Fruit fly (Drosophila melanogaster) whole organism, embryonic: ENCODE measurements around the gene Tasp1.

Experiments
- Abd-B ChIP-seq: fragments of 200-800 bp; sonication (Bioruptor generic); optimal IDR thresholded peaks from 2 replicates; lab custom pipeline; 2018; ENCODE audit warnings: missing biosample characterization, mild to moderate bottlenecking, missing genetic modification characterization, moderate library complexity
- Atf3 ChIP-seq: fragments of 200-800 bp; sonication (Bioruptor generic); optimal IDR thresholded peaks from 3 replicates; lab custom pipeline; 2016; ENCODE audit warnings: missing biosample characterization, missing genetic modification characterization
- CG11247 ChIP-seq: fragments of 200-800 bp; sonication (Bioruptor generic); IDR thresholded peaks from 2 replicates; pipeline ENCODE4 v1.3.6; 2022; ENCODE audit warnings: missing biosample characterization, missing genetic modification characterization
- CG11560 ChIP-seq: fragments of 200-800 bp; sonication (Bioruptor generic); IDR thresholded peaks from 3 replicates; pipeline ENCODE4 v1.3.6; 2022; ENCODE audit warnings: missing biosample characterization, missing genetic modification characterization
- CG12769 ChIP-seq: fragments of 200-800 bp; sonication (Bioruptor generic); optimal IDR thresholded peaks from 2 replicates; lab custom pipeline; 2019; ENCODE audit warnings: missing biosample characterization, mild to moderate bottlenecking, missing genetic modification characterization, moderate library complexity
- CG12942 ChIP-seq: fragments of 200-800 bp; sonication (Bioruptor generic); optimal IDR thresholded peaks from 3 replicates; lab custom pipeline; 2016; ENCODE audit warnings: missing biosample characterization, missing genetic modification characterization
- CG13123 ChIP-seq: fragments of 200-800 bp; sonication (Bioruptor generic); optimal IDR thresholded peaks from 2 replicates; lab custom pipeline; 2016; ENCODE audit warnings: missing biosample characterization, missing genetic modification characterization
- CG14710 ChIP-seq: fragments of 200-800 bp; sonication (Bioruptor generic); optimal IDR thresholded peaks from 3 replicates; lab custom pipeline; 2019; ENCODE audit warnings: missing biosample characterization, mild to moderate bottlenecking, missing genetic modification characterization, moderate library complexity
- CG1529 ChIP-seq: fragments of 200-800 bp; sonication (Bioruptor generic); optimal IDR thresholded peaks from 3 replicates; lab custom pipeline; 2018; ENCODE audit warnings: missing biosample characterization, missing genetic modification characterization
- CG1602 ChIP-seq: fragments of 200-800 bp; sonication (Bioruptor generic); optimal IDR thresholded peaks from 3 replicates; lab custom pipeline; 2016; ENCODE audit warnings: missing biosample characterization, missing genetic modification characterization
- CG16779 ChIP-seq: fragments of 200-800 bp; sonication (Bioruptor generic); IDR thresholded peaks from 2 replicates; pipeline ENCODE4 v1.3.6; 2022; ENCODE audit warnings: missing biosample characterization, missing genetic modification characterization
- CG2129 ChIP-seq: fragments of 200-800 bp; sonication (Bioruptor generic); IDR thresholded peaks from 2 replicates; pipeline ENCODE4 v1.3.6; 2022; ENCODE audit warnings: missing biosample characterization, missing genetic modification characterization; ENCODE audit not compliant: partially characterized antibody
- CG30431 ChIP-seq: fragments of 200-800 bp; sonication (Bioruptor generic); optimal IDR thresholded peaks from 2 replicates; lab custom pipeline; 2017; ENCODE audit warnings: missing biosample characterization, missing genetic modification characterization
- CG33557 ChIP-seq: fragments of 200-800 bp; sonication (Bioruptor generic); optimal IDR thresholded peaks from 2 replicates; lab custom pipeline; 2019; ENCODE audit warnings: missing biosample characterization, mild to moderate bottlenecking, missing genetic modification characterization, moderate library complexity
- CG4617 ChIP-seq: fragments of 200-800 bp; sonication (Bioruptor generic); optimal IDR thresholded peaks from 3 replicates; lab custom pipeline; 2016; ENCODE audit warnings: missing biosample characterization, missing genetic modification characterization, borderline replicate concordance
- CG4707 ChIP-seq: fragments of 200-800 bp; sonication (Bioruptor generic); optimal IDR thresholded peaks from 2 replicates; lab custom pipeline; 2018; ENCODE audit warnings: missing biosample characterization, mild to moderate bottlenecking, missing genetic modification characterization, moderate library complexity
- CG4820 ChIP-seq: fragments of 200-800 bp; sonication (Bioruptor generic); optimal IDR thresholded peaks from 3 replicates; lab custom pipeline; 2016; ENCODE audit warnings: missing biosample characterization, missing genetic modification characterization
- CG6791 ChIP-seq: fragments of 200-800 bp; sonication (Bioruptor generic); IDR thresholded peaks from 3 replicates; pipeline ENCODE4 v1.3.6; 2022; ENCODE audit warnings: missing biosample characterization, missing genetic modification characterization; ENCODE audit not compliant: partially characterized antibody
- CHES-1-like ChIP-seq: fragments of 200-800 bp; sonication (Bioruptor generic); optimal IDR thresholded peaks from 2 replicates; lab custom pipeline; 2016; ENCODE audit warnings: missing biosample characterization, missing genetic modification characterization
- Chrac-16 ChIP-seq: fragments of 200-800 bp; sonication (Bioruptor generic); optimal IDR thresholded peaks from 3 replicates; lab custom pipeline; 2016; ENCODE audit warnings: missing biosample characterization, missing genetic modification characterization
- H15 ChIP-seq: fragments of 200-800 bp; sonication (Bioruptor generic); IDR thresholded peaks from 3 replicates; pipeline ENCODE4 v1.3.6; 2022; ENCODE audit warnings: missing biosample characterization, missing genetic modification characterization
- Hmx ChIP-seq: fragments of 200-800 bp; sonication (Bioruptor generic); optimal IDR thresholded peaks from 2 replicates; lab custom pipeline; 2016; ENCODE audit warnings: missing biosample characterization, missing genetic modification characterization
- Hsf ChIP-seq: fragments of 200-800 bp; sonication (Bioruptor generic); optimal IDR thresholded peaks from 3 replicates; lab custom pipeline; 2016; ENCODE audit warnings: missing biosample characterization, missing genetic modification characterization
- Max ChIP-seq: fragments of 200-800 bp; sonication (Bioruptor generic); optimal IDR thresholded peaks from 2 replicates; lab custom pipeline; 2016; ENCODE audit warnings: missing biosample characterization, mild to moderate bottlenecking, missing genetic modification characterization
- NC2β ChIP-seq: fragments of 200-800 bp; sonication (Bioruptor generic); optimal IDR thresholded peaks from 2 replicates; lab custom pipeline; 2016; ENCODE audit warnings: missing biosample characterization, missing genetic modification characterization
- Opbp ChIP-seq: fragments of 200-800 bp; sonication (Bioruptor generic); IDR thresholded peaks from 3 replicates; pipeline ENCODE4 v1.3.6; 2022; ENCODE audit warnings: missing biosample characterization, missing genetic modification characterization; ENCODE audit not compliant: partially characterized antibody
- Ravus ChIP-seq: fragments of 200-800 bp; sonication (Bioruptor generic); IDR thresholded peaks from 2 replicates; pipeline ENCODE4 v1.3.6; 2022; ENCODE audit warnings: missing biosample characterization, missing genetic modification characterization
- Sin3A ChIP-seq: fragments of >200 bp; optimal IDR thresholded peaks from 2 replicates; lab custom pipeline; 2018
- Sry-δ ChIP-seq: fragments of 200-800 bp; sonication (Bioruptor generic); optimal IDR thresholded peaks from 2 replicates; lab custom pipeline; 2016; ENCODE audit warnings: missing biosample characterization, missing genetic modification characterization
- Stat92E ChIP-seq, 3 experiments: fragments of >200 bp in 2 of 3; fragments of 200-800 bp in 1 of 3; sonication (Bioruptor generic) in 1 of 3; optimal IDR thresholded peaks; 2 replicates each; lab custom pipeline; 2017 to 2019; ENCODE audit warnings: missing biosample characterization in 3 of 3, missing genetic modification characterization in 3 of 3, mild to moderate bottlenecking in 1 of 3, moderate library complexity in 1 of 3
- TFAM ChIP-seq: fragments of 200-800 bp; sonication (Bioruptor generic); optimal IDR thresholded peaks from 2 replicates; lab custom pipeline; 2017; ENCODE audit warnings: missing biosample characterization, missing genetic modification characterization, inconsistent platforms
- Usf ChIP-seq: fragments of 200-800 bp; sonication (Bioruptor generic); optimal IDR thresholded peaks from 2 replicates; lab custom pipeline; 2017; ENCODE audit warnings: missing genotype, missing biosample characterization, missing genetic modification characterization
- Xbp1 ChIP-seq: fragments of 200-800 bp; sonication (Bioruptor generic); optimal IDR thresholded peaks from 3 replicates; lab custom pipeline; 2016; ENCODE audit warnings: missing biosample characterization, mild to moderate bottlenecking, missing genetic modification characterization
- ara ChIP-seq: fragments of 200-800 bp; sonication (Bioruptor generic); IDR thresholded peaks from 2 replicates; pipeline ENCODE4 v1.3.6; 2022; ENCODE audit warnings: missing biosample characterization, missing genetic modification characterization
- ase ChIP-seq: fragments of 200-800 bp; sonication (Bioruptor generic); IDR thresholded peaks from 3 replicates; pipeline ENCODE4 v1.3.6; 2022; ENCODE audit warnings: missing biosample characterization, missing genetic modification characterization
- bsh ChIP-seq, 2 experiments: fragments of 200-800 bp; sonication (Bioruptor generic); optimal IDR thresholded peaks; 2 replicates each; lab custom pipeline; 2017 to 2018; ENCODE audit warnings: mild to moderate bottlenecking in 2 of 2, missing biosample characterization in 2 of 2, missing genetic modification characterization in 2 of 2, moderate library complexity in 1 of 2
- dpn ChIP-seq, 2 experiments: fragments of 200-800 bp; sonication (Bioruptor generic); optimal IDR thresholded peaks; 3 replicates each; lab custom pipeline; 2016; ENCODE audit warnings: missing biosample characterization in 2 of 2, missing genetic modification characterization in 2 of 2
- fd64A ChIP-seq: fragments of 200-800 bp; sonication (Bioruptor generic); optimal IDR thresholded peaks from 3 replicates; lab custom pipeline; 2018; ENCODE audit warnings: missing biosample characterization, mild to moderate bottlenecking, missing genetic modification characterization
- ham ChIP-seq: fragments of 200-800 bp; sonication (Bioruptor generic); IDR thresholded peaks from 2 replicates; pipeline ENCODE4 v1.3.6; 2022; ENCODE audit warnings: missing biosample characterization, missing genetic modification characterization
- her ChIP-seq: fragments of 200-800 bp; sonication (Bioruptor generic); optimal IDR thresholded peaks from 2 replicates; lab custom pipeline; 2016; ENCODE audit warnings: missing biosample characterization, missing genetic modification characterization
- ind ChIP-seq: fragments of 200-800 bp; sonication (Bioruptor generic); optimal IDR thresholded peaks from 3 replicates; lab custom pipeline; 2016; ENCODE audit warnings: missing biosample characterization, missing genetic modification characterization
- lbe ChIP-seq: fragments of 200-800 bp; sonication (Bioruptor generic); optimal IDR thresholded peaks from 2 replicates; lab custom pipeline; 2016; ENCODE audit warnings: missing biosample characterization, mild to moderate bottlenecking, missing genetic modification characterization
- luna ChIP-seq: fragments of 200-800 bp; sonication (Bioruptor generic); optimal IDR thresholded peaks from 2 replicates; lab custom pipeline; 2016; ENCODE audit warnings: missing biosample characterization, missing genetic modification characterization
- org-1 ChIP-seq: fragments of 200-800 bp; sonication (Bioruptor generic); optimal IDR thresholded peaks from 2 replicates; lab custom pipeline; 2017; ENCODE audit warnings: missing biosample characterization, missing genetic modification characterization
- peb ChIP-seq: fragments of 200-800 bp; sonication (Bioruptor generic); IDR thresholded peaks from 2 replicates; pipeline ENCODE4 v1.3.6; 2022; ENCODE audit warnings: missing biosample characterization, missing genetic modification characterization
- phol ChIP-seq: fragments of 200-800 bp; sonication (Bioruptor generic); optimal IDR thresholded peaks from 3 replicates; lab custom pipeline; 2018; ENCODE audit warnings: missing biosample characterization, mild to moderate bottlenecking, missing genetic modification characterization, moderate library complexity
- repo ChIP-seq: fragments of 200-800 bp; sonication (Bioruptor generic); optimal IDR thresholded peaks from 2 replicates; lab custom pipeline; 2016; ENCODE audit warnings: missing biosample characterization, missing genetic modification characterization
- slbo ChIP-seq: fragments of 200-800 bp; sonication (Bioruptor generic); IDR thresholded peaks from 2 replicates; pipeline ENCODE4 v1.3.6; 2022; ENCODE audit warnings: missing biosample characterization, missing genetic modification characterization
- sug ChIP-seq: fragments of 200-800 bp; optimal IDR thresholded peaks from 2 replicates; lab custom pipeline; 2019; ENCODE audit warnings: missing biosample characterization, mild to moderate bottlenecking, missing genetic modification characterization, moderate library complexity
- tio ChIP-seq: fragments of 200-800 bp; sonication (Bioruptor generic); optimal IDR thresholded peaks from 2 replicates; lab custom pipeline; 2017; ENCODE audit warnings: missing biosample characterization, missing genetic modification characterization, inconsistent platforms
- zen2 ChIP-seq: fragments of 200-800 bp; sonication (Bioruptor generic); IDR thresholded peaks from 3 replicates; pipeline ENCODE4 v1.3.6; 2022; ENCODE audit warnings: missing biosample characterization, missing genetic modification characterization; ENCODE audit not compliant: partially characterized antibody

The Tasp1 gene

DNA sequence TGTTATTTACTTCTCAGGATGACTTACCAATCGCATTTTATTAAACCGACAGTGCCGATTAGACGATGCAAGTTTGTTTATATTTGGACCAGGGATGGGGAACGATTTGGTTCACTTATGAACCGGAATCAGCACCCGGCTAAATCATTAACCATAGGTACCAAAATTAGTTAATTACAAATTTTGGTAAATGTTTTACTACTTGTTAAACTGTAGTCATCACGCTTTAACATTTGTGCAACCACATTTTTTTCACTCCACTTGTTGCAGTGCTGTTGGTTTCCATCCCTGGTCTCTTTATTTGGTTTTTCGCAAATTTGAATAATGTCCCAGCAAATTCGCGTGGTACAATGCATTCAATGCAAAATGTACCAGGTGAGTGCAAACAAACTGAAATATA is 18.2 kb upstream of the Tasp1 start, which contains the start of the genes IntS9 and CG43295 (continued):
- TF ChIP-seq Stat92E (GFP tag; optimal IDR thresholded peaks at IDR 0.05; lab: Kevin White, UChicago) = no peak
- TF ChIP-seq ind (GFP tag; lab: Kevin White, UChicago) = peak; percentile 89
- TF ChIP-seq fd64A (GFP tag; lab: Kevin White, UChicago) = peak; percentile 46
- TF ChIP-seq CG11247 (GFP tag; lab: Robert Waterston, UW) = peak; percentile 62
- peak; percentile 63 for TF ChIP-seq CG33557
- TF ChIP-seq CG1602 (GFP tag; lab: Kevin White, UChicago) = peak; percentile 81
- peak; percentile 83 for TF ChIP-seq CG12942 (GFP tag; lab: Kevin White, UChicago)
- TF ChIP-seq CG13123 (GFP tag; lab: Kevin White, UChicago) = peak; percentile 82
- TF ChIP-seq slbo (GFP tag; lab: Robert Waterston, UW) = peak; percentile 87
- TF ChIP-seq repo (GFP tag; lab: Kevin White, UChicago) = peak; percentile 80
- peak; percentile 73; the same call in 1 of the 2 replicates for TF ChIP-seq CG16779 (GFP tag; lab: Robert Waterston, UW)
- TF ChIP-seq CG11560 (tag; lab: Robert Waterston, UW) = peak; percentile 56; the same call in 1 of the 3 replicates
- no peak for TF ChIP-seq CG6791 (GFP tag; lab: Robert Waterston, UW)
- TF ChIP-seq Xbp1 (GFP tag; lab: Kevin White, UChicago) = peak; percentile 90
- peak; percentile 91 for TF ChIP-seq Hsf
- TF ChIP-seq NC2β (GFP tag; lab: Kevin White, UChicago) = peak; percentile 89
- no peak for TF ChIP-seq TFAM (GFP tag; lab: Kevin White, UChicago)
- TF ChIP-seq Usf = peak; percentile 64
- TF ChIP-seq luna (GFP tag; lab: Kevin White, UChicago) = no peak
- TF ChIP-seq Max (GFP tag; lab: Kevin White, UChicago) = peak; percentile 78
- TF ChIP-seq CG30431 (GFP tag; lab: Kevin White, UChicago) = peak; percentile 75
- no peak for TF ChIP-seq Opbp
- TF ChIP-seq tio = peak; percentile 77
- TF ChIP-seq her = peak; percentile 77
- peak; percentile 61 for TF ChIP-seq Sry-δ (GFP tag; lab: Kevin White, UChicago)
- TF ChIP-seq CG4617 (GFP tag; lab: Kevin White, UChicago) = peak; percentile 77
- TF ChIP-seq H15 (GFP tag; lab: Robert Waterston, UW) = peak; percentile 78
- TF ChIP-seq ham (GFP tag; lab: Robert Waterston, UW) = 0 out of 2 replicates have a peak, but pooled peaks have one; percentile 19
- peak; percentile 89 for TF ChIP-seq Chrac-16 (GFP tag; lab: Kevin White, UChicago)
- peak; percentile 87 for TF ChIP-seq ara (GFP tag; lab: Robert Waterston, UW)
- peak; percentile 72 for TF ChIP-seq peb (GFP tag; lab: Robert Waterston, UW)
- peak; percentile 51 for TF ChIP-seq Ravus
- peak in 1 of 2 experiments; percentile 88 for TF ChIP-seq bsh (GFP tag; optimal IDR thresholded peaks at IDR 0.05; lab: Kevin White, UChicago)
- peak; percentile 74 for TF ChIP-seq Abd-B
- TF ChIP-seq lbe (GFP tag; lab: Kevin White, UChicago) = peak; percentile 77
- TF ChIP-seq org-1 (GFP tag; lab: Kevin White, UChicago) = peak; percentile 75
- peak; percentile 83 for TF ChIP-seq CG14710 (tag; lab: Kevin White, UChicago)
- no peak for TF ChIP-seq CG4707
- no peak for TF ChIP-seq CG12769 (tag; lab: Kevin White, UChicago)
- peak; percentile 51 for TF ChIP-seq Hmx (GFP tag; lab: Kevin White, UChicago)
- TF ChIP-seq zen2 (GFP tag; lab: Robert Waterston, UW) = no peak
- no peak for TF ChIP-seq CG1529
- TF ChIP-seq sug (tag; lab: Kevin White, UChicago) = no peak
- TF ChIP-seq CG2129 (GFP tag; lab: Robert Waterston, UW) = no peak
- TF ChIP-seq Sin3A (lab: Kevin White, UChicago) = peak; percentile 39
- peak; percentile 84 for TF ChIP-seq phol (tag; lab: Kevin White, UChicago)
- peak; percentile 79 for TF ChIP-seq ase (GFP tag; lab: Robert Waterston, UW)
- TF ChIP-seq CHES-1-like (GFP tag; lab: Kevin White, UChicago) = peak; percentile 88
- TF ChIP-seq CG4820 = peak; percentile 85
- TF ChIP-seq dpn (GFP tag; optimal IDR thresholded peaks at IDR 0.05; lab: Kevin White, UChicago) = peak; percentile 87 to 89
- peak; percentile 79 for TF ChIP-seq Atf3 (GFP tag; lab: Kevin White, UChicago)
